Worm (Caenorhabditis elegans) whole organism, L4 larva: ENCODE data around the gene C18H7.1.

ENCODE experiments used
- R02D3.7 ChIP-seq: fragments of 150-350 bp; sonication (generic microtip); optimal IDR thresholded peaks from 3 replicates; lab custom pipeline; 2014; ENCODE audit warnings: missing biosample characterization, missing genetic modification characterization
- ama-1 ChIP-seq: fragments of 150-350 bp; optimal IDR thresholded peaks from 2 replicates; lab custom pipeline; 2014; ENCODE audit warnings: inconsistent platforms, mixed read lengths
- mxl-3 ChIP-seq: fragments of 200-800 bp; sonication (Bioruptor generic); optimal IDR thresholded peaks from 2 replicates; lab custom pipeline; 2018; ENCODE audit warnings: mild to moderate bottlenecking, missing genetic modification characterization, missing compliant biosample characterization
- unc-39 ChIP-seq: sonication (generic microtip); optimal IDR thresholded peaks from 2 replicates; lab custom pipeline; 2017; ENCODE audit warnings: missing biosample characterization, missing genetic modification characterization
- zip-2 ChIP-seq: fragments of 150-350 bp; optimal IDR thresholded peaks from 2 replicates; lab custom pipeline; 2014; ENCODE audit warnings: missing biosample characterization, missing genetic modification characterization

- TF ChIP-seq unc-39 (tag; lab: Kevin White, UChicago) (no peak), zip-2 (no peak), mxl-3 (GFP tag; lab: Kevin White, UChicago) (no peak), R02D3.7 (tag; lab: Kevin White, UChicago) (no peak), ama-1 (lab: Kevin White, UChicago) (no peak)
These were observed 16.5 kb downstream of the C18H7.1 start for ce11 chrIV:631869-632268.
